Fruit fly (Drosophila melanogaster) whole organism, embryonic: ENCODE data around the gene RpL37A.

ENCODE experiments used
- Asciz ChIP-seq: fragments of 200-800 bp; sonication (Bioruptor generic); optimal IDR thresholded peaks from 2 replicates; lab custom pipeline; 2017; ENCODE audit warnings: missing biosample characterization, mild to moderate bottlenecking, missing genetic modification characterization, missing genetic modification reagents
- Atf6 ChIP-seq: fragments of 200-800 bp; sonication (Bioruptor generic); IDR thresholded peaks from 2 replicates; pipeline ENCODE4 v1.3.6; 2022; ENCODE audit warnings: missing biosample characterization, missing genetic modification characterization
- Bgb ChIP-seq: fragments of 200-800 bp; sonication (Bioruptor generic); IDR thresholded peaks from 2 replicates; pipeline ENCODE4 v1.3.6; 2022; ENCODE audit warnings: missing biosample characterization, missing genetic modification characterization; ENCODE audit not compliant: partially characterized antibody
- CG12071 ChIP-seq: fragments of 200-800 bp; sonication (Bioruptor generic); optimal IDR thresholded peaks from 3 replicates; lab custom pipeline; 2018; ENCODE audit warnings: missing biosample characterization, mild to moderate bottlenecking, missing genetic modification characterization
- CG12236 ChIP-seq: fragments of 200-800 bp; sonication (Bioruptor generic); optimal IDR thresholded peaks from 2 replicates; lab custom pipeline; 2016; ENCODE audit warnings: missing biosample characterization, missing genetic modification characterization
- CG12299 ChIP-seq: fragments of 200-800 bp; sonication (Bioruptor generic); optimal IDR thresholded peaks from 2 replicates; lab custom pipeline; 2018; ENCODE audit warnings: missing biosample characterization, mild to moderate bottlenecking, missing genetic modification characterization
- CG17829 ChIP-seq: fragments of 200-800 bp; optimal IDR thresholded peaks from 2 replicates; lab custom pipeline; 2019; ENCODE audit warnings: missing biosample characterization, mild to moderate bottlenecking, missing genetic modification characterization, moderate library complexity
- CG18011 ChIP-seq: fragments of 200-800 bp; sonication (Bioruptor generic); optimal IDR thresholded peaks from 2 replicates; lab custom pipeline; 2017; ENCODE audit warnings: missing biosample characterization, missing genetic modification characterization, mild to moderate bottlenecking, moderate library complexity, missing genotype
- CG18599 ChIP-seq: fragments of 200-800 bp; sonication (Bioruptor generic); optimal IDR thresholded peaks from 3 replicates; lab custom pipeline; 2017; ENCODE audit warnings: missing biosample characterization, missing genetic modification characterization, mild to moderate bottlenecking, moderate library complexity, missing genetic modification reagents
- CG2129 ChIP-seq: fragments of 200-800 bp; sonication (Bioruptor generic); IDR thresholded peaks from 2 replicates; pipeline ENCODE4 v1.3.6; 2022; ENCODE audit warnings: missing biosample characterization, missing genetic modification characterization; ENCODE audit not compliant: partially characterized antibody
- CG2678 ChIP-seq: fragments of 200-800 bp; sonication (Bioruptor generic); optimal IDR thresholded peaks from 3 replicates; lab custom pipeline; 2019; ENCODE audit warnings: missing biosample characterization, mild to moderate bottlenecking, missing genetic modification characterization, moderate library complexity
- CG32767 ChIP-seq: fragments of 200-800 bp; sonication (Bioruptor generic); IDR thresholded peaks from 2 replicates; pipeline ENCODE4 v1.3.6; 2022; ENCODE audit warnings: missing biosample characterization, missing genetic modification characterization
- CG4360 ChIP-seq: fragments of 200-800 bp; sonication (Bioruptor generic); IDR thresholded peaks from 2 replicates; pipeline ENCODE4 v1.3.6; 2022; ENCODE audit warnings: missing biosample characterization, missing genetic modification characterization
- CG7556 ChIP-seq: fragments of 200-800 bp; sonication (Bioruptor generic); optimal IDR thresholded peaks from 2 replicates; lab custom pipeline; 2017; ENCODE audit warnings: missing biosample characterization, mild to moderate bottlenecking, missing genetic modification characterization
- CG7928 ChIP-seq: fragments of 200-800 bp; sonication (Bioruptor generic); optimal IDR thresholded peaks from 2 replicates; lab custom pipeline; 2017; ENCODE audit warnings: missing biosample characterization, mild to moderate bottlenecking, missing genetic modification characterization
- CG8359 ChIP-seq: fragments of 200-800 bp; sonication (Bioruptor generic); optimal IDR thresholded peaks from 2 replicates; lab custom pipeline; 2017; ENCODE audit warnings: missing biosample characterization, mild to moderate bottlenecking, missing genetic modification characterization, borderline replicate concordance
- CG9727 ChIP-seq: fragments of 200-800 bp; sonication (Bioruptor generic); optimal IDR thresholded peaks from 3 replicates; lab custom pipeline; 2017; ENCODE audit warnings: missing biosample characterization, mild to moderate bottlenecking, missing genetic modification characterization
- CHES-1-like ChIP-seq: fragments of 200-800 bp; sonication (Bioruptor generic); optimal IDR thresholded peaks from 2 replicates; lab custom pipeline; 2016; ENCODE audit warnings: missing biosample characterization, missing genetic modification characterization
- Doc2 ChIP-seq: fragments of 200-800 bp; sonication (Bioruptor generic); IDR thresholded peaks from 2 replicates; pipeline ENCODE4 v1.3.6; 2022; ENCODE audit warnings: missing biosample characterization, missing genetic modification characterization
- Ets97D ChIP-seq: fragments of 200-800 bp; sonication (Bioruptor generic); optimal IDR thresholded peaks from 3 replicates; lab custom pipeline; 2016; ENCODE audit warnings: missing biosample characterization, missing genetic modification characterization
- Fer2 ChIP-seq: fragments of 200-800 bp; sonication (Bioruptor generic); optimal IDR thresholded peaks from 2 replicates; lab custom pipeline; 2018; ENCODE audit warnings: missing biosample characterization, mild to moderate bottlenecking, missing genetic modification characterization, moderate library complexity
- Gug ChIP-seq: fragments of 200-800 bp; sonication (Bioruptor generic); IDR thresholded peaks from 4 replicates; pipeline ENCODE4 v1.3.6; 2022; ENCODE audit warnings: missing biosample characterization, missing genetic modification characterization
- HLH54F ChIP-seq: fragments of 200-800 bp; sonication (Bioruptor generic); optimal IDR thresholded peaks from 3 replicates; lab custom pipeline; 2016; ENCODE audit warnings: missing biosample characterization, missing genetic modification characterization
- HmgD ChIP-seq: fragments of 200-800 bp; sonication (Bioruptor generic); optimal IDR thresholded peaks from 3 replicates; lab custom pipeline; 2016; ENCODE audit warnings: missing biosample characterization, missing genetic modification characterization
- Jarid2 ChIP-seq: fragments of 200-800 bp; sonication (Bioruptor generic); optimal IDR thresholded peaks from 3 replicates; lab custom pipeline; 2017; ENCODE audit warnings: mild to moderate bottlenecking, missing biosample characterization, missing genetic modification reagents, missing genetic modification characterization
- MTF-1 ChIP-seq: fragments of 200-800 bp; sonication (Bioruptor generic); optimal IDR thresholded peaks from 2 replicates; lab custom pipeline; 2018; ENCODE audit warnings: missing biosample characterization, mild to moderate bottlenecking, missing genetic modification characterization, borderline replicate concordance
- Med ChIP-seq: fragments of 200-800 bp; sonication (Bioruptor generic); peaks from one replicate; lab custom pipeline; 2016; ENCODE audit warnings: missing biosample characterization, missing genetic modification characterization, mild to moderate bottlenecking, inconsistent platforms, moderate library complexity
- Meics ChIP-seq: fragments of 200-800 bp; sonication (Bioruptor generic); optimal IDR thresholded peaks from 2 replicates; lab custom pipeline; 2017; ENCODE audit warnings: missing biosample characterization, mild to moderate bottlenecking, missing genetic modification characterization
- Nf-YA ChIP-seq: fragments of 200-800 bp; sonication (Bioruptor generic); IDR thresholded peaks from 2 replicates; pipeline ENCODE4 v1.3.6; 2022; ENCODE audit warnings: missing biosample characterization, missing genetic modification characterization
- Sry-β ChIP-seq: fragments of 200-800 bp; sonication (Bioruptor generic); optimal IDR thresholded peaks from 2 replicates; lab custom pipeline; 2018; ENCODE audit warnings: missing biosample characterization, mild to moderate bottlenecking, missing genetic modification characterization, moderate library complexity
- Trl ChIP-seq, 3 experiments: fragments of >200 bp in 2 of 3; fragments of 200-800 bp in 1 of 3; sonication (Bioruptor generic) in 1 of 3; optimal IDR thresholded peaks; 2 replicates in 1 of 3; 3 replicates in 2 of 3; lab custom pipeline; 2016 to 2017; ENCODE audit warnings: missing biosample characterization in 1 of 3, missing genetic modification characterization in 1 of 3
- Xbp1 ChIP-seq: fragments of 200-800 bp; sonication (Bioruptor generic); optimal IDR thresholded peaks from 3 replicates; lab custom pipeline; 2016; ENCODE audit warnings: missing biosample characterization, mild to moderate bottlenecking, missing genetic modification characterization
- aop ChIP-seq: fragments of 200-800 bp; sonication (Bioruptor generic); IDR thresholded peaks from 2 replicates; pipeline ENCODE4 v1.3.6; 2022; ENCODE audit warnings: missing biosample characterization, missing genetic modification characterization
- bbx ChIP-seq: fragments of 200-800 bp; sonication (Bioruptor generic); IDR thresholded peaks from 2 replicates; pipeline ENCODE4 v1.3.6; 2022; ENCODE audit warnings: missing biosample characterization, missing genetic modification characterization; ENCODE audit not compliant: partially characterized antibody
- cas ChIP-seq: fragments of 200-800 bp; sonication (Bioruptor generic); IDR thresholded peaks from 2 replicates; pipeline ENCODE4 v1.3.6; 2022; ENCODE audit warnings: missing biosample characterization, missing genetic modification characterization
- cato ChIP-seq: fragments of 200-800 bp; sonication (Bioruptor generic); optimal IDR thresholded peaks from 2 replicates; lab custom pipeline; 2016; ENCODE audit warnings: missing biosample characterization, missing genetic modification characterization, borderline replicate concordance
- crp ChIP-seq, 2 experiments: fragments of 200-800 bp; sonication (Bioruptor generic); optimal IDR thresholded peaks; 2 replicates in 1 of 2; 3 replicates in 1 of 2; lab custom pipeline; 2017; ENCODE audit warnings: missing biosample characterization in 2 of 2, missing genetic modification characterization in 2 of 2, mild to moderate bottlenecking in 1 of 2, moderate library complexity in 1 of 2
- h ChIP-seq: fragments of >200 bp; optimal IDR thresholded peaks from 2 replicates; lab custom pipeline; 2017
- jigr1 ChIP-seq: fragments of 200-800 bp; sonication (Bioruptor generic); IDR thresholded peaks from 3 replicates; pipeline ENCODE4 v1.3.6; 2022; ENCODE audit warnings: missing biosample characterization, missing genetic modification characterization
- nau ChIP-seq: fragments of 200-800 bp; sonication (Bioruptor generic); optimal IDR thresholded peaks from 3 replicates; lab custom pipeline; 2017; ENCODE audit warnings: missing biosample characterization, mild to moderate bottlenecking, missing genetic modification characterization, missing genetic modification reagents
- nom ChIP-seq: fragments of 200-800 bp; sonication (Bioruptor generic); optimal IDR thresholded peaks from 2 replicates; lab custom pipeline; 2017; ENCODE audit warnings: missing biosample characterization, missing genetic modification characterization, mild to moderate bottlenecking, moderate library complexity, missing genetic modification reagents
- otp ChIP-seq: fragments of 200-800 bp; sonication (Bioruptor generic); IDR thresholded peaks from 3 replicates; pipeline ENCODE4, ENCODE4 v1.3.6; 2022; ENCODE audit warnings: missing biosample characterization, missing genetic modification characterization
- pan ChIP-seq, 4 experiments: fragments of >200 bp in 3 of 4; fragments of 200-800 bp in 1 of 4; sonication (Bioruptor generic) in 1 of 4; optimal IDR thresholded peaks in 3 of 4; IDR thresholded peaks in 1 of 4; 2 replicates each; pipeline versions ENCODE4 v1.3.6 to Lab custom; 2017 to 2022; ENCODE audit warnings: missing biosample characterization in 2 of 4, missing genetic modification characterization in 2 of 4, mixed read lengths in 1 of 4
- run ChIP-seq: fragments of 200-800 bp; sonication (Bioruptor generic); optimal IDR thresholded peaks from 3 replicates; lab custom pipeline; 2018; ENCODE audit warnings: missing biosample characterization, mild to moderate bottlenecking, missing genetic modification characterization
- scrt ChIP-seq: fragments of 200-800 bp; sonication (Bioruptor generic); optimal IDR thresholded peaks from 2 replicates; lab custom pipeline; 2018; ENCODE audit warnings: missing biosample characterization, mild to moderate bottlenecking, missing genetic modification characterization, moderate library complexity
- sisA ChIP-seq: fragments of 200-800 bp; sonication (Bioruptor generic); IDR thresholded peaks from 2 replicates; pipeline ENCODE4 v1.3.6; 2022; ENCODE audit warnings: missing biosample characterization, missing genetic modification characterization
- sna ChIP-seq: fragments of 200-800 bp; sonication (Bioruptor generic); IDR thresholded peaks from 2 replicates; pipeline ENCODE4 v1.3.6; 2022; ENCODE audit warnings: missing biosample characterization, missing genetic modification characterization; ENCODE audit not compliant: partially characterized antibody
- ssp ChIP-seq: fragments of 200-800 bp; sonication (Bioruptor generic); IDR thresholded peaks from 2 replicates; pipeline ENCODE4 v1.3.6; 2022; ENCODE audit warnings: missing biosample characterization, missing genetic modification characterization
- zfh1 ChIP-seq: fragments of 200-800 bp; sonication (Bioruptor generic); IDR thresholded peaks from 3 replicates; pipeline ENCODE4 v1.3.6; 2022; ENCODE audit warnings: missing biosample characterization, missing genetic modification characterization

RpL37A gene

dm6 chr2L:5096761-5097160 is 26.0 kb downstream of the RpL37A start (continued):
- TF ChIP-seq Xbp1 (GFP tag; lab: Kevin White, UChicago) (no peak), aop (GFP tag; lab: Robert Waterston, UW) (no peak), CG17829 (tag; lab: Kevin White, UChicago) (no peak), Fer2 (tag; lab: Kevin White, UChicago) (no peak), Asciz (GFP tag; lab: Kevin White, UChicago) (peak; percentile 14), HmgD (GFP tag; lab: Kevin White, UChicago) (no peak), ssp (GFP tag; lab: Robert Waterston, UW) (no peak), Bgb (GFP tag; lab: Robert Waterston, UW) (0 out of 2 replicates have a peak, but pooled peaks have one; percentile 6), jigr1 (GFP tag; lab: Robert Waterston, UW) (no peak), cas (GFP tag; lab: Robert Waterston, UW) (no peak), CG2678 (peak; percentile 24), pan (optimal IDR thresholded peaks at IDR 0.05; lab: Kevin White, UChicago) (no peak), pan (GFP tag; optimal IDR thresholded peaks at IDR 0.05 in 1 of 2, IDR thresholded peaks at IDR 0.05 in 1 of 2) (no peak), MTF-1 (GFP tag; lab: Kevin White, UChicago) (peak; percentile 63), Med (GFP tag; lab: Kevin White, UChicago) (peak; percentile 80), nom (GFP tag; lab: Kevin White, UChicago) (peak; percentile 55), Ets97D (GFP tag; lab: Kevin White, UChicago) (peak; percentile 92), nau (GFP tag; lab: Kevin White, UChicago) (no peak), Atf6 (no peak), bbx (GFP tag; lab: Robert Waterston, UW) (0 out of 2 replicates have a peak, but pooled peaks have one; percentile 13), sisA (GFP tag; lab: Robert Waterston, UW) (0 out of 2 replicates have a peak, but pooled peaks have one; percentile 18), CHES-1-like (no peak), CG7556 (GFP tag; lab: Kevin White, UChicago) (no peak), CG18599 (GFP tag; lab: Kevin White, UChicago) (peak; percentile 81), Meics (GFP tag; lab: Kevin White, UChicago) (peak; percentile 69), cato (no peak), CG4360 (GFP tag; lab: Robert Waterston, UW) (0 out of 2 replicates have a peak, but pooled peaks have one; percentile 25), Sry-β (no peak), otp (GFP tag; lab: Robert Waterston, UW) (0 out of 3 replicates have a peak, but pooled peaks have one; percentile 34), CG12071 (peak; percentile 86), Gug (GFP tag; lab: Robert Waterston, UW) (no peak), Doc2 (GFP tag; lab: Robert Waterston, UW) (no peak), sna (GFP tag; lab: Robert Waterston, UW) (no peak), CG8359 (GFP tag; lab: Kevin White, UChicago) (peak; percentile 53), CG12299 (tag; lab: Kevin White, UChicago) (peak; percentile 7), Nf-YA (GFP tag; lab: Robert Waterston, UW) (no peak), CG32767 (GFP tag; lab: Robert Waterston, UW) (peak; percentile 89), CG9727 (GFP tag; lab: Kevin White, UChicago) (peak; percentile 9), scrt (peak; percentile 55), CG12236 (no peak), crp (GFP tag; optimal IDR thresholded peaks at IDR 0.05; lab: Kevin White, UChicago) (no peak), Trl (optimal IDR thresholded peaks at IDR 0.05; lab: Kevin White, UChicago) (peak; percentile 33 to 34), Trl (GFP tag; optimal IDR thresholded peaks at IDR 0.05; lab: Kevin White, UChicago) (peak; percentile 23), h (lab: Kevin White, UChicago) (no peak), CG2129 (GFP tag; lab: Robert Waterston, UW) (no peak), Jarid2 (GFP tag; lab: Kevin White, UChicago) (no peak), CG18011 (GFP tag; lab: Kevin White, UChicago) (no peak), HLH54F (GFP tag; lab: Kevin White, UChicago) (no peak), run (tag; lab: Kevin White, UChicago) (no peak), CG7928 (GFP tag; lab: Kevin White, UChicago) (no peak), zfh1 (GFP tag; lab: Robert Waterston, UW) (no peak)
